Worm (Caenorhabditis elegans) whole organism, L1 larva: ENCODE measurements around the gene C53C7.3.

Experiments
- blmp-1 ChIP-seq: fragments of 150-350 bp; optimal IDR thresholded peaks from 2 replicates; lab custom pipeline; 2014; ENCODE audit warnings: missing biosample characterization, missing genetic modification characterization
- fkh-4 ChIP-seq: sonication (generic microtip); optimal IDR thresholded peaks from 2 replicates; lab custom pipeline; 2016; ENCODE audit warnings: missing compliant biosample characterization, missing genetic modification characterization, borderline replicate concordance
- lsy-2 ChIP-seq, 2 experiments: fragments of 150-350 bp; optimal IDR thresholded peaks; 2 replicates each; lab custom pipeline; 2014; ENCODE audit warnings: missing biosample characterization in 2 of 2, missing genetic modification characterization in 2 of 2
- mep-1 ChIP-seq: fragments of 150-350 bp; optimal IDR thresholded peaks from 2 replicates; lab custom pipeline; 2014; ENCODE audit warnings: missing biosample characterization, missing genetic modification characterization
- nhr-11 ChIP-seq: fragments of 150-350 bp; optimal IDR thresholded peaks from 2 replicates; lab custom pipeline; 2014; ENCODE audit warnings: missing biosample characterization, missing genetic modification characterization
- nhr-20 ChIP-seq: sonication (generic microtip); optimal IDR thresholded peaks from 2 replicates; lab custom pipeline; 2016; ENCODE audit warnings: mild to moderate bottlenecking, missing genetic modification characterization, missing compliant biosample characterization
- nhr-237 ChIP-seq: fragments of 150-350 bp; optimal IDR thresholded peaks from 2 replicates; lab custom pipeline; 2014; ENCODE audit warnings: missing biosample characterization, missing genetic modification characterization
- nhr-28 ChIP-seq: fragments of 150-350 bp; optimal IDR thresholded peaks from 2 replicates; lab custom pipeline; 2014; ENCODE audit warnings: missing biosample characterization, missing genetic modification characterization
- nhr-84 ChIP-seq: sonication (generic microtip); optimal IDR thresholded peaks from 2 replicates; lab custom pipeline; 2017; ENCODE audit warnings: missing biosample characterization, missing genetic modification characterization
- skn-1 ChIP-seq: fragments of 150-350 bp; optimal IDR thresholded peaks from 2 replicates; lab custom pipeline; 2014; ENCODE audit warnings: missing biosample characterization, missing genetic modification characterization
- unc-130 ChIP-seq: fragments of 150-350 bp; optimal IDR thresholded peaks from 2 replicates; lab custom pipeline; 2017; ENCODE audit warnings: missing biosample characterization, missing genetic modification characterization, inconsistent platforms
- zip-4 ChIP-seq: fragments of 200-800 bp; sonication (Bioruptor generic); optimal IDR thresholded peaks from 2 replicates; lab custom pipeline; 2018; ENCODE audit warnings: mild to moderate bottlenecking, missing genetic modification characterization, moderate library complexity, missing compliant biosample characterization

- TF ChIP-seq zip-4 (GFP tag; lab: Kevin White, UChicago) (no peak), nhr-20 (tag; lab: Kevin White, UChicago) (no peak), nhr-237 (tag; lab: Kevin White, UChicago) (no peak), fkh-4 (tag; lab: Kevin White, UChicago) (no peak), blmp-1 (tag; lab: Kevin White, UChicago) (no peak), lsy-2 (tag; optimal IDR thresholded peaks at IDR 0.05; lab: Kevin White, UChicago) (no peak), nhr-11 (tag; lab: Kevin White, UChicago) (no peak), nhr-84 (tag; lab: Kevin White, UChicago) (no peak), skn-1 (tag; lab: Kevin White, UChicago) (no peak), mep-1 (no peak), nhr-28 (tag; lab: Kevin White, UChicago) (no peak), unc-130 (no peak)
Measured at ce11 chrX:13041830-13042229, 6.5 kb upstream of the C53C7.3 start.
